Fruit fly (Drosophila melanogaster): Measurements from ENCODE around the gene CG15579.

Gene CG15579

DNA sequence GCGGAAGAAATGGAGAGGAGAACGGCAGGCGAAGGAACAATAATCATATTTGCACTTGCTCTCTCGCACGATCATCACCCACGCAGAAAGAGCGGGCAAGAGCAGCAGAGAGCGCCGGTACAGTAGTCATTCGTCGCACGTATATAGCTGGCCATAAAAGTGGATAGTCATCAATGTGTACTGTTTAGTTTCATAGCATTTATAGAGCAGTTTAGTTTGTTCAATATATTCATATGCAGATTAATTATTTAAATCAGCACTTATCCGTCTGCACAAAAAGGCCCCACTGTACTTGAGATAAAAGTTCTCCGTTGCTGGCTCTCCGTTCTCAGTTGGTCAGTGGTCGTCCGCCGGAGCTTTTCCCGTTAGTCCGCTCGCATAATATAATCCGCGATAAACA lies 13.2 kb upstream of the CG15579 start (continued):
- TF ChIP-seq hb (GFP tag; IDR thresholded peaks at IDR 0.05; ENCODE audit: partially characterized antibody) (no peak), ato (GFP tag; IDR thresholded peaks at IDR 0.05; ENCODE audit: partially characterized antibody) (no peak), fd102C (GFP tag; optimal IDR thresholded peaks at IDR 0.05) (peak; percentile 14), Awh (GFP tag; IDR thresholded peaks at IDR 0.05) (peak; percentile 99), br (optimal IDR thresholded peaks at IDR 0.05) (no peak), Scr (GFP tag; IDR thresholded peaks at IDR 0.05; ENCODE audit: partially characterized antibody) (no peak), CG10366 (GFP tag; IDR thresholded peaks at IDR 0.05) (peak; percentile 99), CG11696 (GFP tag; IDR thresholded peaks at IDR 0.05) (peak; percentile 94), dm (GFP tag; optimal IDR thresholded peaks at IDR 0.05) (peak; percentile 94), tx (GFP tag; optimal IDR thresholded peaks at IDR 0.05) (peak; percentile 98), Chrac-16 (GFP tag; optimal IDR thresholded peaks at IDR 0.05) (peak; percentile 98), pzg (GFP tag; optimal IDR thresholded peaks at IDR 0.05) (peak; percentile 42), Sox100B (GFP tag; optimal IDR thresholded peaks at IDR 0.05) (peak; percentile 93), TFAM (GFP tag; optimal IDR thresholded peaks at IDR 0.05) (peak; percentile 59), CG12071 (GFP tag; optimal IDR thresholded peaks at IDR 0.05) (peak; percentile 98), CG11093 (GFP tag; IDR thresholded peaks at IDR 0.05) (peak; percentile 99), H2.0 (GFP tag; IDR thresholded peaks at IDR 0.05) (peak; percentile 99), pho (GFP tag; optimal IDR thresholded peaks at IDR 0.05) (peak; percentile 98), gfzf (GFP tag; optimal IDR thresholded peaks at IDR 0.05) (peak; percentile 35), nerfin-2 (GFP tag; IDR thresholded peaks at IDR 0.05; ENCODE audit: partially characterized antibody) (no peak), Hr39 (optimal IDR thresholded peaks at IDR 0.05) (no peak), fd96Cb (tag; optimal IDR thresholded peaks at IDR 0.05) (peak; percentile 97), esg (GFP tag; conservative IDR thresholded peaks at IDR 0.05) (peak; percentile 99), z (GFP tag; IDR thresholded peaks at IDR 0.05) (peak; percentile 73), sd (tag; optimal IDR thresholded peaks at IDR 0.05) (peak; percentile 93), da (GFP tag; optimal IDR thresholded peaks at IDR 0.05) (peak; percentile 92), jing (GFP tag; optimal IDR thresholded peaks at IDR 0.05) (peak; percentile 96), ind (GFP tag; optimal IDR thresholded peaks at IDR 0.05) (peak; percentile 99), HmgZ (tag; optimal IDR thresholded peaks at IDR 0.05) (peak; percentile 99), CG17361 (GFP tag; IDR thresholded peaks at IDR 0.05) (peak; percentile 90), Usf (GFP tag; optimal IDR thresholded peaks at IDR 0.05) (peak; percentile 95), CG14050 (GFP tag; IDR thresholded peaks at IDR 0.05) (peak; percentile 98), schlank (tag; optimal IDR thresholded peaks at IDR 0.05) (peak; percentile 98), Nf-YA (GFP tag; IDR thresholded peaks at IDR 0.05) (peak; percentile 97), PHDP (tag; optimal IDR thresholded peaks at IDR 0.05) (peak; percentile 99), CHES-1-like (GFP tag; optimal IDR thresholded peaks at IDR 0.05) (peak; percentile 98), Dref (GFP tag; IDR thresholded peaks at IDR 0.05) (peak; percentile 54), tgo (GFP tag; IDR thresholded peaks at IDR 0.05) (peak; percentile 99), ap (GFP tag; IDR thresholded peaks at IDR 0.05) (peak; percentile 98), NFAT (GFP tag; IDR thresholded peaks at IDR 0.05) (peak; percentile 99), ken (GFP tag; IDR thresholded peaks at IDR 0.05) (peak; percentile 99), CG12219 (GFP tag; optimal IDR thresholded peaks at IDR 0.05) (peak; percentile 98), unc-4 (GFP tag; IDR thresholded peaks at IDR 0.05; ENCODE audit: partially characterized antibody) (0 out of 2 replicates have a peak, but pooled peaks have one; percentile 30), CG6765 (GFP tag; optimal IDR thresholded peaks at IDR 0.05) (peak; percentile 96), row (GFP tag; IDR thresholded peaks at IDR 0.05) (peak; percentile 100), Bgb (GFP tag; IDR thresholded peaks at IDR 0.05; ENCODE audit: partially characterized antibody) (no peak), p53 (GFP tag; optimal IDR thresholded peaks at IDR 0.05) (peak; percentile 88), CG6689 (GFP tag; IDR thresholded peaks at IDR 0.05) (peak; percentile 98), Kr (GFP tag; optimal IDR thresholded peaks at IDR 0.05) (no peak), MTF-1 (GFP tag; optimal IDR thresholded peaks at IDR 0.05; ENCODE audit: borderline replicate concordance) (peak; percentile 94), CG16813 (GFP tag; IDR thresholded peaks at IDR 0.05; ENCODE audit: partially characterized antibody) (no peak), Vsx1 (GFP tag; optimal IDR thresholded peaks at IDR 0.05) (peak; percentile 90)

All from whole organism, embryonic.